Fruit fly (Drosophila melanogaster) whole organism, prepupa: Measurements from ENCODE around the gene PIG-S.

Experiments
- CG10669 ChIP-seq: fragments of 200-800 bp; sonication (Bioruptor generic); optimal IDR thresholded peaks from 3 replicates; lab custom pipeline; 2018; ENCODE audit warnings: missing biosample characterization, mild to moderate bottlenecking, missing genetic modification characterization, moderate library complexity
- CG11294 ChIP-seq: fragments of 200-800 bp; sonication (Bioruptor generic); IDR thresholded peaks from 2 replicates; pipeline ENCODE4 v1.3.6; 2022; ENCODE audit warnings: missing biosample characterization, missing genetic modification characterization
- CG11762 ChIP-seq: fragments of 200-800 bp; sonication (Bioruptor generic); optimal IDR thresholded peaks from 3 replicates; lab custom pipeline; 2016; ENCODE audit warnings: missing biosample characterization, missing genetic modification characterization; ENCODE audit not compliant: insufficient read depth
- CG15336 ChIP-seq: fragments of 200-800 bp; sonication (Bioruptor generic); IDR thresholded peaks from 2 replicates; pipeline ENCODE4 v1.3.6; 2022; ENCODE audit warnings: missing biosample characterization, missing genetic modification characterization
- CG1621 ChIP-seq: fragments of 200-800 bp; sonication (Bioruptor generic); optimal IDR thresholded peaks from 3 replicates; lab custom pipeline; 2018; ENCODE audit warnings: missing biosample characterization, mild to moderate bottlenecking, missing genetic modification characterization
- CG16779 ChIP-seq: fragments of 200-800 bp; sonication (Bioruptor generic); optimal IDR thresholded peaks from 3 replicates; lab custom pipeline; 2017; ENCODE audit warnings: missing biosample characterization, mild to moderate bottlenecking, missing genetic modification characterization
- CG3032 ChIP-seq: fragments of 200-800 bp; optimal IDR thresholded peaks from 2 replicates; lab custom pipeline; 2019; ENCODE audit warnings: missing biosample characterization, mild to moderate bottlenecking, missing genetic modification characterization, moderate library complexity
- CG32006 ChIP-seq: fragments of 200-800 bp; sonication (Bioruptor generic); optimal IDR thresholded peaks from 3 replicates; lab custom pipeline; 2017; ENCODE audit warnings: missing biosample characterization, mild to moderate bottlenecking, missing genetic modification characterization
- CG34406 ChIP-seq: fragments of 200-800 bp; sonication (Bioruptor generic); optimal IDR thresholded peaks from 3 replicates; lab custom pipeline; 2016; ENCODE audit warnings: missing biosample characterization, missing genetic modification characterization
- CG3919 ChIP-seq: fragments of 200-800 bp; sonication (Bioruptor generic); optimal IDR thresholded peaks from 3 replicates; lab custom pipeline; 2016; ENCODE audit warnings: missing biosample characterization, missing genetic modification characterization
- CG6163 ChIP-seq: fragments of 200-800 bp; sonication (Bioruptor generic); IDR thresholded peaks from 3 replicates; pipeline ENCODE4 v1.3.6; 2022; ENCODE audit warnings: missing biosample characterization, missing genetic modification characterization
- CG6808 ChIP-seq: fragments of 200-800 bp; sonication (Bioruptor generic); optimal IDR thresholded peaks from 3 replicates; lab custom pipeline; 2017; ENCODE audit warnings: missing biosample characterization, missing genetic modification characterization, mild to moderate bottlenecking, moderate library complexity, missing genetic modification reagents
- CG6854 ChIP-seq: fragments of 200-800 bp; sonication (Bioruptor generic); optimal IDR thresholded peaks from 2 replicates; lab custom pipeline; 2017; ENCODE audit warnings: missing biosample characterization, mild to moderate bottlenecking, missing genetic modification characterization
- CG7368 ChIP-seq: fragments of 200-800 bp; sonication (Bioruptor generic); optimal IDR thresholded peaks from 3 replicates; lab custom pipeline; 2016; ENCODE audit warnings: missing biosample characterization, missing genetic modification characterization
- CG8119 ChIP-seq: fragments of 200-800 bp; sonication (Bioruptor generic); IDR thresholded peaks from 3 replicates; pipeline ENCODE4 v1.3.6; 2022; ENCODE audit warnings: missing biosample characterization, missing genetic modification characterization
- CG8319 ChIP-seq: fragments of 200-800 bp; sonication (Bioruptor generic); optimal IDR thresholded peaks from 3 replicates; lab custom pipeline; 2016; ENCODE audit warnings: missing biosample characterization, missing genetic modification characterization
- CG8632 ChIP-seq: fragments of 200-800 bp; sonication (Bioruptor generic); optimal IDR thresholded peaks from 3 replicates; lab custom pipeline; 2016; ENCODE audit warnings: missing biosample characterization, missing genetic modification characterization
- Eip75B ChIP-seq: fragments of 200-800 bp; sonication (Bioruptor generic); optimal IDR thresholded peaks from 3 replicates; lab custom pipeline; 2016; ENCODE audit warnings: missing biosample characterization, missing genetic modification characterization
- Eip78C ChIP-seq: fragments of 200-800 bp; sonication (Bioruptor generic); peaks from one replicate; lab custom pipeline; 2016; ENCODE audit warnings: missing biosample characterization, missing genetic modification characterization
- Eip93F ChIP-seq: fragments of 200-800 bp; sonication (Bioruptor generic); optimal IDR thresholded peaks from 2 replicates; lab custom pipeline; 2016; ENCODE audit warnings: missing biosample characterization, mild to moderate bottlenecking, missing genetic modification characterization
- Ets21C ChIP-seq: fragments of 200-800 bp; sonication (Bioruptor generic); optimal IDR thresholded peaks from 3 replicates; lab custom pipeline; 2016; ENCODE audit warnings: missing biosample characterization, missing genetic modification characterization
- Ets96B ChIP-seq: fragments of 200-800 bp; optimal IDR thresholded peaks from 2 replicates; lab custom pipeline; 2019; ENCODE audit warnings: missing biosample characterization, mild to moderate bottlenecking, missing genetic modification characterization, moderate library complexity
- Gug ChIP-seq: fragments of 200-800 bp; sonication (Bioruptor generic); IDR thresholded peaks from 2 replicates; pipeline ENCODE4 v1.3.6; 2022; ENCODE audit warnings: missing biosample characterization, missing genetic modification characterization
- Hr39 ChIP-seq: fragments of 200-800 bp; sonication (Bioruptor generic); optimal IDR thresholded peaks from 2 replicates; lab custom pipeline; 2016; ENCODE audit warnings: missing biosample characterization, missing genetic modification characterization
- Hr4 ChIP-seq: fragments of 200-800 bp; sonication (Bioruptor generic); optimal IDR thresholded peaks from 3 replicates; lab custom pipeline; 2016; ENCODE audit warnings: missing biosample characterization, missing genetic modification characterization
- Lpt ChIP-seq: fragments of 200-800 bp; sonication (Bioruptor generic); optimal IDR thresholded peaks from 3 replicates; lab custom pipeline; 2016; ENCODE audit warnings: missing biosample characterization, missing genetic modification characterization
- OdsH ChIP-seq: fragments of 200-800 bp; sonication (Bioruptor generic); optimal IDR thresholded peaks from 3 replicates; lab custom pipeline; 2016; ENCODE audit warnings: missing biosample characterization, missing genetic modification characterization
- Smox ChIP-seq: fragments of 200-800 bp; sonication (Bioruptor generic); optimal IDR thresholded peaks from 3 replicates; lab custom pipeline; 2016; ENCODE audit warnings: missing biosample characterization, missing genetic modification characterization
- Sox102F ChIP-seq: fragments of 200-800 bp; sonication (Bioruptor generic); optimal IDR thresholded peaks from 2 replicates; lab custom pipeline; 2016; ENCODE audit warnings: missing biosample characterization, mild to moderate bottlenecking, missing genetic modification characterization
- Sox14 ChIP-seq: fragments of 200-800 bp; sonication (Bioruptor generic); optimal IDR thresholded peaks from 3 replicates; lab custom pipeline; 2016; ENCODE audit warnings: missing biosample characterization, missing genetic modification characterization
- Sox15 ChIP-seq: fragments of 200-800 bp; sonication (Bioruptor generic); optimal IDR thresholded peaks from 3 replicates; lab custom pipeline; 2016; ENCODE audit warnings: missing biosample characterization, missing genetic modification characterization
- acj6 ChIP-seq: fragments of 200-800 bp; sonication (Bioruptor generic); optimal IDR thresholded peaks from 3 replicates; lab custom pipeline; 2016; ENCODE audit warnings: missing biosample characterization, missing genetic modification characterization
- cyc ChIP-seq: fragments of 200-800 bp; sonication (Bioruptor generic); optimal IDR thresholded peaks from 3 replicates; lab custom pipeline; 2016; ENCODE audit warnings: missing biosample characterization, missing genetic modification characterization
- dsx ChIP-seq: fragments of 200-800 bp; optimal IDR thresholded peaks from 3 replicates; lab custom pipeline; 2019; ENCODE audit warnings: missing biosample characterization, mild to moderate bottlenecking, missing genetic modification characterization, moderate library complexity; ENCODE audit not compliant: poor library complexity, severe bottlenecking
- eg ChIP-seq: fragments of 200-800 bp; sonication (Bioruptor generic); IDR thresholded peaks from 3 replicates; pipeline ENCODE4 v1.3.6; 2022; ENCODE audit warnings: missing biosample characterization, missing genetic modification characterization
- fd59A ChIP-seq: fragments of 200-800 bp; sonication (Bioruptor generic); optimal IDR thresholded peaks from 2 replicates; lab custom pipeline; 2017; ENCODE audit warnings: missing biosample characterization, mild to moderate bottlenecking, missing genetic modification characterization, missing genetic modification reagents
- fd85E ChIP-seq: fragments of 200-800 bp; sonication (Bioruptor generic); optimal IDR thresholded peaks from 3 replicates; lab custom pipeline; 2016; ENCODE audit warnings: missing biosample characterization, missing genetic modification characterization
- lz ChIP-seq: fragments of 200-800 bp; sonication (Bioruptor generic); optimal IDR thresholded peaks from 3 replicates; lab custom pipeline; 2016; ENCODE audit warnings: missing biosample characterization, missing genetic modification characterization
- net ChIP-seq: fragments of 200-800 bp; sonication (Bioruptor generic); optimal IDR thresholded peaks from 3 replicates; lab custom pipeline; 2016; ENCODE audit warnings: missing biosample characterization, missing genetic modification characterization
- pdm3 ChIP-seq: fragments of 200-800 bp; sonication (Bioruptor generic); optimal IDR thresholded peaks from 3 replicates; lab custom pipeline; 2016; ENCODE audit warnings: missing biosample characterization, missing genetic modification characterization
- salr ChIP-seq, 2 experiments: fragments of 200-800 bp; sonication (Bioruptor generic); optimal IDR thresholded peaks; 3 replicates each; lab custom pipeline; 2016 to 2018; ENCODE audit warnings: missing biosample characterization in 2 of 2, missing genetic modification characterization in 2 of 2, mild to moderate bottlenecking in 1 of 2
- svp ChIP-seq: fragments of 200-800 bp; sonication (Bioruptor generic); peaks from one replicate; lab custom pipeline; 2016; ENCODE audit warnings: missing biosample characterization, missing genetic modification characterization
- topi ChIP-seq: fragments of 200-800 bp; sonication (Bioruptor generic); optimal IDR thresholded peaks from 3 replicates; lab custom pipeline; 2016; ENCODE audit warnings: missing biosample characterization, missing genetic modification characterization

PIG-S gene

DNA sequence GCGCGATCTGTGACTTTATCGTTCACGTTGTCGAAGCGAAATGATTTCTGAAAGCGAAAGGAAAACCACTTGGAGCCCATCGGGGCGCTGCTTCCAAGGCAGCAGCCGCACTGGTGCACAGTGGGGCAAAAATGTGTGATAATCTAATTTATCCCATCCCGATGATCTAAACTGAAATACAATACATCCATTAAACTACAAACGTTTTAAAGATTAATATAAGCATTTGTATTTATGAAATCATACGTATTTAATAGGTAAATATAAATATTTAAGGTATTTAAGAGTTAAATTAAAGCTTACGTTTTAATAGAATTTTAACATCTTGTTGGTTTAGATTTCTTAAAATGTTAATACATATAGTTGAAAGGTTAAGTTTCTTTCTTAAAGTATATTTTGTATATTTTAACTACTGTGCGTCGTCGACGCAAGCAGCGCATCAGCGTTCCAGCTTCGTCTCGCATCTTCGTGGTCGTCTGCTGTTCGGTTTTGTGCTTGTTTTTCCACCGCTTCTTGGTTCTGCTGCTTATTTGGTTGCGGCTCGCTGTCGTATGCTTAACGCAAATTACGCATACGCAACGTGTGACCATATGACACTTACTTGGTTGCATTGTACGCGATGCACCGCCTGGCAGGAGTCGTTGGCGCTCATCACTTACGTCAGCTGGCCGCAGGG, 11.6 kb downstream of the PIG-S start, which contains the start of gene CG13643 (continued):
- TF ChIP-seq CG6808 (GFP tag; lab: Kevin White, UChicago) (peak; percentile 41), Lpt (GFP tag; lab: Kevin White, UChicago) (peak; percentile 36), CG7368 (peak; percentile 11), Smox (GFP tag; lab: Kevin White, UChicago) (peak; percentile 4), svp (peak; percentile 70), Hr4 (peak; percentile 55), Sox15 (GFP tag; lab: Kevin White, UChicago) (no peak), CG32006 (GFP tag; lab: Kevin White, UChicago) (peak; percentile 85), dsx (GFP tag; lab: Kevin White, UChicago) (peak; percentile 12), CG10669 (GFP tag; lab: Kevin White, UChicago) (no peak), CG15336 (GFP tag; lab: Robert Waterston, UW) (peak; percentile 82), OdsH (GFP tag; lab: Kevin White, UChicago) (peak; percentile 55), CG8632 (peak; percentile 66), CG11762 (peak; percentile 69), CG16779 (tag; lab: Kevin White, UChicago) (peak; percentile 17), CG11294 (GFP tag; lab: Robert Waterston, UW) (no peak), CG34406 (GFP tag; lab: Kevin White, UChicago) (peak; percentile 62), net (GFP tag; lab: Kevin White, UChicago) (peak; percentile 64), topi (GFP tag; lab: Kevin White, UChicago) (peak; percentile 12), pdm3 (GFP tag; lab: Kevin White, UChicago) (peak; percentile 23), Gug (GFP tag; lab: Robert Waterston, UW) (no peak), acj6 (GFP tag; lab: Kevin White, UChicago) (peak; percentile 58)

DNA sequence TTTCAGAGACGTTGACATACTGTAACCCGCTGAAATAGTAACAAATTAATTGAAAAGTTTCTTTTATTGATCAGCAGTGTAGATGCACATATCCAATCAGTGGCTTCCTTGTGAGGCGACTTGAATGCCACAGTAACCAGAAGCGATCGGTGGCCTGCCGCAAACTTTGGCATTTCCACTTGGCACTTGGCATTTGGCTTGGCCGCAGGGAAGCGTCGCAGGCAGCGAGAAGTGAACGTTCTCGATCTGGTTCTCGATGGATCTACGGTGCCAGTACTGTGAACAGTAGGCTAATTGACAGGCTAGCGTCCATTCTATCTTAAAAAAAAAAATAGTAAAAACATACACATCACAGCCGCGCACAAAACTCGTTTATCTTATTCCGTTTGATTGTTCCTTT, 16.8 kb downstream of the PIG-S start, which contains the start of gene CG10845:
Gene CG10845, plus strand, starts transcription at position 301 of the 400 bp plus-strand sequence.
- TF ChIP-seq OdsH (GFP tag; lab: Kevin White, UChicago) (no peak), Eip75B (no peak), Ets96B (tag; lab: Kevin White, UChicago) (no peak), CG11762 (no peak), Lpt (GFP tag; lab: Kevin White, UChicago) (no peak), Sox14 (GFP tag; lab: Kevin White, UChicago) (no peak), Sox102F (GFP tag; lab: Kevin White, UChicago) (no peak), CG3032 (tag; lab: Kevin White, UChicago) (no peak), Eip93F (no peak), dsx (GFP tag; lab: Kevin White, UChicago) (no peak), net (GFP tag; lab: Kevin White, UChicago) (no peak), CG32006 (GFP tag; lab: Kevin White, UChicago) (no peak), fd59A (GFP tag; lab: Kevin White, UChicago) (no peak), CG8319 (no peak), Hr39 (GFP tag; lab: Kevin White, UChicago) (no peak), CG6163 (GFP tag; lab: Robert Waterston, UW) (no peak), eg (GFP tag; lab: Robert Waterston, UW) (no peak), svp (no peak), Ets21C (GFP tag; lab: Kevin White, UChicago) (no peak), CG3919 (no peak)

DNA sequence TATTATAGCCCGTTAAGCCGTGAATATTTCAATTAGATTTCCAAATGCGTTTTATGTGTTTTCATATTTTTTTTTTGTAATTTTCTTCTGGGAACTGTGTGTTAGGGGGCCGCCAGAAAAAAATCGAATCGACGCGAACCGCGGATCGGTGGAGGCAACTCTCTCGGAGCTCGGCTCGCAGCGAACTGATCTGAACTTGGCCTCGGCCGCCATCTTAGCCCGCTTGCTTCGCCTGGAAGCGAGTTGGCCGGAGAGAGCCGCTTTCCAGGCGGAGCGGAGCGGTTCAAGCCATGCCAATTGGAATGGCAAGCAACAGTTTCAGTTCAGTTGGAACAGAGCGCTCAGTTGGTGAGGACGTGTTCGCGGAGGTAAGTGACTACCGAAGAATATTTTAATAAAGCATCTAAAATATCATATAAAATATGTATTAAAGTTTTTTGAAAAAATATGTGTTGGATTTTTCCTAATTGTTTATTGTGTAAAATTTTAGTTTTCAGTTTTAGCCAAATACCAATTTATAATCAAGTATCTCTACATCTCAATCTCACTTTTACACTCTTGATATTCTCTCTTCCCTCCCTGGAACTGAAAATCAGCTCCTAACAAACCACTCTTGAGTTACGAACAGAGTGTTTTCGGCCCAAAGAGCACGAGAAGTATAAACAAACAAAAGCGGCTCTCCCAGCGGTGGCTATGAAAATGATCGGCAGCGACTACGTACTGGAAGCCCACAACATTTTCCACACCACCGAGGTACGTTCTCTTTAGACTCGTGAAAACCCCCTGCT, 23.1 kb downstream of the PIG-S start, which contains the start of the genes CG31121 and CG11069:
Gene CG31121, minus strand, starts transcription at position 187 of the 788 bp plus-strand sequence.
Gene CG11069, plus strand, starts transcription at position 324 of the 788 bp plus-strand sequence.
- TF ChIP-seq CG6163 (GFP tag; lab: Robert Waterston, UW) (peak; percentile 28; the same call in 1 of the 3 replicates), CG3919 (peak; percentile 6), CG11294 (GFP tag; lab: Robert Waterston, UW) (no peak), CG6854 (GFP tag; lab: Kevin White, UChicago) (no peak), eg (GFP tag; lab: Robert Waterston, UW) (peak; percentile 59; the same call in 1 of the 3 replicates), CG1621 (tag; lab: Kevin White, UChicago) (peak; percentile 1), CG11762 (peak; percentile 3), cyc (GFP tag; lab: Kevin White, UChicago) (no peak), salr (GFP tag; optimal IDR thresholded peaks at IDR 0.05; lab: Kevin White, UChicago) (no peak), net (GFP tag; lab: Kevin White, UChicago) (peak; percentile 9), CG8119 (peak; percentile 29; the same call in 2 of the 3 replicates), CG15336 (GFP tag; lab: Robert Waterston, UW) (no peak), dsx (GFP tag; lab: Kevin White, UChicago) (peak; percentile 9), Hr39 (GFP tag; lab: Kevin White, UChicago) (no peak), Eip78C (GFP tag; lab: Kevin White, UChicago) (peak; percentile 68), fd85E (GFP tag; lab: Kevin White, UChicago) (no peak), lz (no peak), pdm3 (GFP tag; lab: Kevin White, UChicago) (no peak), topi (GFP tag; lab: Kevin White, UChicago) (peak; percentile 10)
